Fruit fly (Drosophila melanogaster) whole organism, embryonic: ENCODE data around the gene CG31882.

ENCODE experiments used
- CG17359 ChIP-seq: fragments of 200-800 bp; sonication (Bioruptor generic); optimal IDR thresholded peaks from 3 replicates; lab custom pipeline; 2018; ENCODE audit warnings: missing biosample characterization, mild to moderate bottlenecking, missing genetic modification characterization, moderate library complexity
- CG2875 ChIP-seq: fragments of 200-800 bp; sonication (Bioruptor generic); optimal IDR thresholded peaks from 2 replicates; lab custom pipeline; 2017; ENCODE audit warnings: missing biosample characterization, mild to moderate bottlenecking, missing genetic modification characterization, missing genetic modification reagents
- CG5953 ChIP-seq: fragments of 200-800 bp; sonication (Bioruptor generic); IDR thresholded peaks from 2 replicates; pipeline ENCODE4 v1.3.6; 2022; ENCODE audit warnings: missing biosample characterization, missing genetic modification characterization
- CG8944 ChIP-seq: fragments of 200-800 bp; sonication (Bioruptor generic); optimal IDR thresholded peaks from 3 replicates; lab custom pipeline; 2016; ENCODE audit warnings: missing biosample characterization, missing genetic modification characterization
- CG9437 ChIP-seq: fragments of 200-800 bp; sonication (Bioruptor generic); optimal IDR thresholded peaks from 2 replicates; lab custom pipeline; 2018; ENCODE audit warnings: missing biosample characterization, mild to moderate bottlenecking, missing genetic modification characterization
- Hr78 ChIP-seq, 2 experiments: fragments of 200-800 bp in 1 of 2; fragments of >200 bp in 1 of 2; sonication (Bioruptor generic) in 1 of 2; optimal IDR thresholded peaks; 2 replicates each; lab custom pipeline; 2017 to 2019; ENCODE audit warnings: missing biosample characterization in 2 of 2, missing genetic modification characterization in 2 of 2, mild to moderate bottlenecking in 1 of 2, moderate library complexity in 1 of 2
- Optix ChIP-seq: fragments of 200-800 bp; sonication (Bioruptor generic); IDR thresholded peaks from 3 replicates; pipeline ENCODE4 v1.3.6; 2022; ENCODE audit warnings: missing biosample characterization, missing genetic modification characterization
- nau ChIP-seq: fragments of 200-800 bp; sonication (Bioruptor generic); optimal IDR thresholded peaks from 3 replicates; lab custom pipeline; 2017; ENCODE audit warnings: missing biosample characterization, mild to moderate bottlenecking, missing genetic modification characterization, missing genetic modification reagents

dm6 chr2L:9669354-9669753 lies 44.3 kb upstream of the CG31882 start:
- TF ChIP-seq Optix (GFP tag; lab: Robert Waterston, UW) (no peak), Hr78 (GFP tag; optimal IDR thresholded peaks at IDR 0.05; lab: Kevin White, UChicago) (no peak), CG17359 (tag; lab: Kevin White, UChicago) (peak; percentile 29), CG8944 (GFP tag; lab: Kevin White, UChicago) (no peak), CG2875 (no peak), CG9437 (GFP tag; lab: Kevin White, UChicago) (no peak), nau (GFP tag; lab: Kevin White, UChicago) (no peak), CG5953 (GFP tag; lab: Robert Waterston, UW) (no peak)
